Fruit fly (Drosophila melanogaster): ENCODE results near the gene CG6013.

The CG6013 gene

DNA sequence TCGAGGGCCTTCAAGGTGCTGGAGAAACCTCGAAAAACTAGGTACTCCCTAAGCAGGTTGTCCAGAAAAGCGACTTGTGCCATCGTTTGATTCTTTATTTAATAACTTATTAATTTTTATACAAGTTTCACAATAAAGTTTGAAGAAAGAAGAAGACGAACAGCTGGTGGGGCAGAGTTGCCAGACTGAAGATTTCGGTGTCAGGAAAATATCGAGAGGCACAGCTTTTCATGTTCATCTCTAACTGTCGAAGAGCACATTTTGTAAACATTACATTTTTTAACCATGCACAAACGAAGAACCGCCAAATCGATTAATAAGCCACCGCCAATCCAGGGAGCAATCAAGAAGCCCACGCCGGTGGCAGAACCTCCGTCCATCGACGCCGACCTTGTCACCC lies 7.4 kb upstream of the CG6013 start, which contains the start of the genes CG6005 and CG14286 (continued):
- TF ChIP-seq Atf3 (GFP tag; optimal IDR thresholded peaks at IDR 0.05) (no peak), ara (GFP tag; IDR thresholded peaks at IDR 0.05) (0 out of 2 replicates have a peak, but pooled peaks have one; percentile 34), CG15269 (tag; optimal IDR thresholded peaks at IDR 0.05) (peak; percentile 48), ash1 (GFP tag; optimal IDR thresholded peaks at IDR 0.05) (no peak), CrebB (tag; optimal IDR thresholded peaks at IDR 0.05) (no peak), hb (GFP tag; IDR thresholded peaks at IDR 0.05; ENCODE audit: partially characterized antibody) (peak; percentile 52; the same call in 2 of the 3 replicates), onecut (GFP tag; IDR thresholded peaks at IDR 0.05) (peak; percentile 47), Taf1 (GFP tag; IDR thresholded peaks at IDR 0.05) (no peak), CG6854 (GFP tag; optimal IDR thresholded peaks at IDR 0.05) (no peak), scrt (GFP tag; optimal IDR thresholded peaks at IDR 0.05) (no peak), Awh (GFP tag; IDR thresholded peaks at IDR 0.05) (peak; percentile 51; the same call in 1 of the 2 replicates), CG3407 (GFP tag; optimal IDR thresholded peaks at IDR 0.05) (no peak), gt (GFP tag; IDR thresholded peaks at IDR 0.05) (no peak), gro (GFP tag; optimal IDR thresholded peaks at IDR 0.05) (peak; percentile 69), Xbp1 (GFP tag; optimal IDR thresholded peaks at IDR 0.05) (peak; percentile 83), chn (GFP tag; optimal IDR thresholded peaks at IDR 0.05) (peak; percentile 78), danr (GFP tag; IDR thresholded peaks at IDR 0.05) (no peak), D19A (tag; optimal IDR thresholded peaks at IDR 0.05) (no peak), Dek (tag; optimal IDR thresholded peaks at IDR 0.05) (peak; percentile 19), CG13424 (tag; optimal IDR thresholded peaks at IDR 0.05) (peak; percentile 67), yki (optimal IDR thresholded peaks at IDR 0.05) (no peak), sima (GFP tag; optimal IDR thresholded peaks at IDR 0.05) (no peak), nerfin-1 (tag; optimal IDR thresholded peaks at IDR 0.05) (no peak), Dbx (GFP tag; IDR thresholded peaks at IDR 0.05) (peak; percentile 71), CG3065 (GFP tag; optimal IDR thresholded peaks at IDR 0.05) (no peak), lov (optimal IDR thresholded peaks at IDR 0.05) (no peak), lov (GFP tag; IDR thresholded peaks at IDR 0.05) (0 out of 3 replicates have a peak, but pooled peaks have one; percentile 26), pros (GFP tag; optimal IDR thresholded peaks at IDR 0.05) (no peak), dm (GFP tag; optimal IDR thresholded peaks at IDR 0.05) (peak; percentile 82), CG12155 (GFP tag; optimal IDR thresholded peaks at IDR 0.05) (peak; percentile 74), CG13296 (GFP tag; optimal IDR thresholded peaks at IDR 0.05) (peak; percentile 6), CG9817 (tag; optimal IDR thresholded peaks at IDR 0.05) (peak; percentile 46), CG16863 (GFP tag; optimal IDR thresholded peaks at IDR 0.05) (peak; percentile 31), CG9215 (GFP tag; IDR thresholded peaks at IDR 0.05) (peak; percentile 67), CG9437 (GFP tag; optimal IDR thresholded peaks at IDR 0.05) (no peak), dmrt11E (tag; optimal IDR thresholded peaks at IDR 0.05) (no peak), CG14050 (GFP tag; IDR thresholded peaks at IDR 0.05) (peak; percentile 36; the same call in 1 of the 3 replicates), ken (GFP tag; IDR thresholded peaks at IDR 0.05) (peak; percentile 58; the same call in 1 of the 3 replicates), CG17802 (tag; optimal IDR thresholded peaks at IDR 0.05) (no peak), Gug (GFP tag; IDR thresholded peaks at IDR 0.05) (peak; percentile 84; the same call in 3 of the 4 replicates), CG31441 (GFP tag; IDR thresholded peaks at IDR 0.05) (0 out of 2 replicates have a peak, but pooled peaks have one; percentile 30), run (tag; optimal IDR thresholded peaks at IDR 0.05) (no peak), HmgZ (tag; optimal IDR thresholded peaks at IDR 0.05) (peak; percentile 80), dimm (GFP tag; IDR thresholded peaks at IDR 0.05) (peak; percentile 21; the same call in 1 of the 2 replicates), fd102C (GFP tag; optimal IDR thresholded peaks at IDR 0.05) (no peak), Aef1 (GFP tag; IDR thresholded peaks at IDR 0.05) (peak; percentile 65), chm (GFP tag; IDR thresholded peaks at IDR 0.05) (peak; percentile 85), bsh (GFP tag; optimal IDR thresholded peaks at IDR 0.05) (peak in 1 of 2 experiments; percentile 38), btn (GFP tag; optimal IDR thresholded peaks at IDR 0.05) (no peak), HLH4C (GFP tag; IDR thresholded peaks at IDR 0.05; ENCODE audit: partially characterized antibody) (peak; percentile 75), cato (GFP tag; optimal IDR thresholded peaks at IDR 0.05; ENCODE audit: borderline replicate concordance) (no peak), E2f1 (GFP tag; IDR thresholded peaks at IDR 0.05) (peak; percentile 53)

Data from whole organism, embryonic.